Worm (Caenorhabditis elegans) whole organism, midembryonic: ENCODE data around the gene idhg-1.

Source experiments
- flt-1 ChIP-seq: fragments of 200-800 bp; sonication (Bioruptor generic); IDR thresholded peaks from 2 replicates; pipeline ENCODE4 v1.3.6; 2022; ENCODE audit warnings: missing genetic modification characterization, missing compliant biosample characterization
- med-1 ChIP-seq: sonication (generic microtip); optimal IDR thresholded peaks from 2 replicates; lab custom pipeline; 2017; ENCODE audit warnings: missing genetic modification characterization, mild to moderate bottlenecking, missing compliant biosample characterization, antibody characterized with exemption, missing genetic modification reagents; ENCODE audit not compliant: insufficient read depth
- tab-1 ChIP-seq: fragments of 200-800 bp; sonication (Bioruptor generic); IDR thresholded peaks from 2 replicates; pipeline ENCODE4 v1.3.6; 2022; ENCODE audit warnings: missing genetic modification characterization, missing compliant biosample characterization
- ztf-23 ChIP-seq: fragments of 200-800 bp; sonication (Bioruptor generic); IDR thresholded peaks from 2 replicates; pipeline ENCODE4 v1.3.6; 2022; ENCODE audit warnings: missing genetic modification reagents, missing genetic modification characterization, missing compliant biosample characterization
- ztf-29 ChIP-seq: fragments of 200-800 bp; sonication (Bioruptor generic); IDR thresholded peaks from 2 replicates; pipeline ENCODE4 v1.3.6; 2022; ENCODE audit warnings: missing genetic modification reagents, missing genetic modification characterization, missing compliant biosample characterization

ce11 chrIII:4553316-4553715 is 15.3 kb upstream of the idhg-1 start, which contains the start of gene imph-1:
- TF ChIP-seq ztf-23 (GFP tag; lab: Robert Waterston, UW) (no peak), tab-1 (GFP tag; lab: Robert Waterston, UW) (no peak), med-1 (GFP tag; lab: Kevin White, UChicago) (no peak), ztf-29 (GFP tag; lab: Robert Waterston, UW) (no peak), flt-1 (no peak)
